Worm (Caenorhabditis elegans) whole organism, late embryonic: ENCODE data around the gene ubc-6.
A peak's percentile ranks its signal among the peaks of the same experiment; 100 is the strongest.

Source experiments
- F13H6.1 ChIP-seq: sonication (generic microtip); optimal IDR thresholded peaks from 2 replicates; lab custom pipeline; 2016; ENCODE audit warnings: missing genetic modification characterization, missing compliant biosample characterization
- K09A11.1 ChIP-seq: sonication (generic microtip); optimal IDR thresholded peaks from 2 replicates; lab custom pipeline; 2017; ENCODE audit warnings: antibody characterized with exemption, mild to moderate bottlenecking, missing genetic modification characterization, missing compliant biosample characterization; ENCODE audit not compliant: insufficient read depth
- Y22D7AL.16 ChIP-seq: sonication (generic microtip); optimal IDR thresholded peaks from 2 replicates; lab custom pipeline; 2016; ENCODE audit warnings: missing genetic modification characterization, missing compliant biosample characterization
- ama-1 ChIP-seq: fragments of 150-350 bp; optimal IDR thresholded peaks from 2 replicates; lab custom pipeline; 2014
- ceh-14 ChIP-seq: sonication (generic microtip); optimal IDR thresholded peaks from 2 replicates; lab custom pipeline; 2016; ENCODE audit warnings: missing genotype, missing genetic modification characterization, missing compliant biosample characterization
- ceh-2 ChIP-seq: sonication (generic microtip); optimal IDR thresholded peaks from 2 replicates; lab custom pipeline; 2016; ENCODE audit warnings: missing genotype, missing genetic modification characterization, missing compliant biosample characterization
- ceh-30 ChIP-seq: fragments of 150-350 bp; optimal IDR thresholded peaks from 2 replicates; lab custom pipeline; 2014; ENCODE audit warnings: missing biosample characterization, missing genetic modification characterization
- ceh-31 ChIP-seq: sonication (generic microtip); optimal IDR thresholded peaks from 2 replicates; lab custom pipeline; 2016; ENCODE audit warnings: missing genetic modification characterization, missing compliant biosample characterization
- ceh-34 ChIP-seq: sonication (generic microtip); optimal IDR thresholded peaks from 2 replicates; lab custom pipeline; 2016; ENCODE audit warnings: mild to moderate bottlenecking, missing genetic modification characterization, missing compliant biosample characterization
- ceh-45 ChIP-seq: fragments of 200-800 bp; sonication (Bioruptor generic); IDR thresholded peaks from 2 replicates; pipeline ENCODE4 v1.3.6; 2022; ENCODE audit warnings: missing genetic modification reagents, missing genetic modification characterization, missing compliant biosample characterization
- ceh-48 ChIP-seq: sonication (generic microtip); optimal IDR thresholded peaks from 2 replicates; lab custom pipeline; 2016; ENCODE audit warnings: missing genetic modification characterization, inconsistent platforms, missing compliant biosample characterization
- ceh-6 ChIP-seq: fragments of 200-800 bp; sonication (Bioruptor generic); optimal IDR thresholded peaks from 2 replicates; lab custom pipeline; 2018; ENCODE audit warnings: mild to moderate bottlenecking, missing genetic modification characterization, missing compliant biosample characterization
- che-1 ChIP-seq: sonication (generic microtip); optimal IDR thresholded peaks from 2 replicates; lab custom pipeline; 2016; ENCODE audit warnings: mild to moderate bottlenecking, missing genetic modification characterization, missing compliant biosample characterization
- ets-4 ChIP-seq: sonication (generic microtip); optimal IDR thresholded peaks from 2 replicates; lab custom pipeline; 2016; ENCODE audit warnings: missing genetic modification characterization, missing compliant biosample characterization
- fkh-6 ChIP-seq: sonication (generic microtip); optimal IDR thresholded peaks from 2 replicates; lab custom pipeline; 2016; ENCODE audit warnings: missing genetic modification characterization, missing compliant biosample characterization
- gmeb-2 ChIP-seq: sonication (generic microtip); optimal IDR thresholded peaks from 2 replicates; lab custom pipeline; 2016; ENCODE audit warnings: missing genetic modification characterization, inconsistent platforms, missing compliant biosample characterization
- hlh-15 ChIP-seq: sonication (generic microtip); optimal IDR thresholded peaks from 2 replicates; lab custom pipeline; 2016; ENCODE audit warnings: missing genetic modification characterization, missing compliant biosample characterization
- hlh-30 ChIP-seq: sonication (generic microtip); optimal IDR thresholded peaks from 2 replicates; lab custom pipeline; 2017; ENCODE audit warnings: antibody characterized with exemption, missing genetic modification characterization, missing compliant biosample characterization; ENCODE audit not compliant: insufficient read depth
- hlh-6 ChIP-seq: sonication (generic microtip); optimal IDR thresholded peaks from 2 replicates; lab custom pipeline; 2016; ENCODE audit warnings: missing genotype, missing genetic modification characterization, missing compliant biosample characterization
- madf-2 ChIP-seq: sonication (generic microtip); optimal IDR thresholded peaks from 2 replicates; lab custom pipeline; 2017; ENCODE audit warnings: missing genetic modification characterization, missing compliant biosample characterization
- npax-4 ChIP-seq: sonication (generic microtip); optimal IDR thresholded peaks from 2 replicates; lab custom pipeline; 2016; ENCODE audit warnings: missing genetic modification characterization, missing compliant biosample characterization
- odd-2 ChIP-seq: sonication (generic microtip); optimal IDR thresholded peaks from 2 replicates; lab custom pipeline; 2017; ENCODE audit warnings: antibody characterized with exemption, mild to moderate bottlenecking, missing genetic modification characterization, missing compliant biosample characterization
- pag-3 ChIP-seq: sonication (generic microtip); optimal IDR thresholded peaks from 2 replicates; lab custom pipeline; 2016; ENCODE audit warnings: missing compliant biosample characterization, missing genetic modification characterization, borderline replicate concordance
- pax-1 ChIP-seq: fragments of 150-350 bp; optimal IDR thresholded peaks from 2 replicates; lab custom pipeline; 2014; ENCODE audit warnings: missing biosample characterization, missing genetic modification characterization
- pha-2 ChIP-seq: sonication (generic microtip); optimal IDR thresholded peaks from 2 replicates; lab custom pipeline; 2017; ENCODE audit warnings: mild to moderate bottlenecking, missing genetic modification characterization, missing compliant biosample characterization
- pha-4 ChIP-seq: fragments of 150-350 bp; optimal IDR thresholded peaks from 2 replicates; lab custom pipeline; 2018; ENCODE audit warnings: missing biosample characterization, missing genetic modification reagents, missing genetic modification characterization
- ref-2 ChIP-seq: sonication (generic microtip); optimal IDR thresholded peaks from 2 replicates; lab custom pipeline; 2016; ENCODE audit warnings: missing genetic modification characterization, missing compliant biosample characterization
- sdc-2 ChIP-seq: sonication (generic microtip); optimal IDR thresholded peaks from 2 replicates; lab custom pipeline; 2016; ENCODE audit warnings: missing genotype, missing genetic modification characterization, missing compliant biosample characterization
- sox-2 ChIP-seq: fragments of 200-800 bp; sonication (Bioruptor generic); IDR thresholded peaks from 2 replicates; pipeline ENCODE4 v1.3.6; 2022; ENCODE audit warnings: missing genetic modification reagents, missing genetic modification characterization, missing compliant biosample characterization
- sox-4 ChIP-seq: sonication (generic microtip); optimal IDR thresholded peaks from 2 replicates; lab custom pipeline; 2017; ENCODE audit warnings: mild to moderate bottlenecking, missing genetic modification characterization, inconsistent platforms, missing compliant biosample characterization
- syd-9 ChIP-seq: sonication (generic microtip); optimal IDR thresholded peaks from 2 replicates; lab custom pipeline; 2016; ENCODE audit warnings: mild to moderate bottlenecking, missing genetic modification characterization, moderate library complexity, missing compliant biosample characterization
- tbx-7 ChIP-seq: sonication (generic microtip); optimal IDR thresholded peaks from 2 replicates; lab custom pipeline; 2016; ENCODE audit warnings: missing genotype, missing genetic modification characterization, missing compliant biosample characterization
- unc-42 ChIP-seq: sonication (generic microtip); optimal IDR thresholded peaks from 2 replicates; lab custom pipeline; 2016; ENCODE audit warnings: missing genotype, missing genetic modification characterization, missing compliant biosample characterization
- unc-55 ChIP-seq: sonication (generic microtip); optimal IDR thresholded peaks from 2 replicates; lab custom pipeline; 2017; ENCODE audit warnings: missing biosample characterization, missing genetic modification reagents, missing genetic modification characterization
- unc-86 ChIP-seq: sonication (generic microtip); optimal IDR thresholded peaks from 2 replicates; lab custom pipeline; 2016; ENCODE audit warnings: missing genetic modification characterization, missing compliant biosample characterization
- zip-5 ChIP-seq: sonication (generic microtip); optimal IDR thresholded peaks from 2 replicates; lab custom pipeline; 2016; ENCODE audit warnings: missing genetic modification characterization, missing compliant biosample characterization
- ztf-16 ChIP-seq: sonication (generic microtip); optimal IDR thresholded peaks from 2 replicates; lab custom pipeline; 2017; ENCODE audit warnings: missing genetic modification characterization, missing compliant biosample characterization

The ubc-6 gene

DNA sequence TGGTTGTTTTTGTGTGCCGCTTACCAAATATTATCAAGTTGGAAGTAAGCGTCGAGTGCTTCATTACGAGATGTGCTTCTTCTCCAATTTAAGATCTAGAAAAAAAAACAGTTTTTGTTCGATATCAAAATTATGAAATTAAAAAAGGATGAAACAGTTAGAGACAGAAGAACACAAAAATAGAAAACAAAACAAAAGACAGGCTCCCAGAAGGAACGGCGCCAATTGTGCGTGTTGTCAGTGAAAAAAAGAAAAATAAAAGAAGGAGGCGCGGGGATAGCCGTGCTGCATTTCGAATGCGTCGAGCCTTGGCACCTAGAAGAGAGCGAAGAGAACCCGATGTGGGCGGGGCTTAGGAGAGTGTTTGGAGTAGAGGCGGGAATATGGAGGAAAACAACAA is 13.5 kb upstream of the ubc-6 start, which contains the start of gene sro-1:
Gene sro-1, minus strand, starts transcription at position 101 of the 400 bp plus-strand sequence.
- TF ChIP-seq sox-2 (GFP tag; lab: Robert Waterston, UW), result no peak
- no peak for TF ChIP-seq ceh-34 (tag; lab: Kevin White, UChicago)
- no peak for TF ChIP-seq ref-2
- no peak for TF ChIP-seq ceh-2 (tag; lab: Kevin White, UChicago)
- no peak for TF ChIP-seq unc-86 (tag; lab: Kevin White, UChicago)
- TF ChIP-seq pag-3 (tag; lab: Kevin White, UChicago), result no peak
- TF ChIP-seq npax-4 (tag; lab: Kevin White, UChicago), result no peak
- TF ChIP-seq ceh-48, result no peak
- no peak for TF ChIP-seq odd-2 (tag; lab: Kevin White, UChicago)

DNA sequence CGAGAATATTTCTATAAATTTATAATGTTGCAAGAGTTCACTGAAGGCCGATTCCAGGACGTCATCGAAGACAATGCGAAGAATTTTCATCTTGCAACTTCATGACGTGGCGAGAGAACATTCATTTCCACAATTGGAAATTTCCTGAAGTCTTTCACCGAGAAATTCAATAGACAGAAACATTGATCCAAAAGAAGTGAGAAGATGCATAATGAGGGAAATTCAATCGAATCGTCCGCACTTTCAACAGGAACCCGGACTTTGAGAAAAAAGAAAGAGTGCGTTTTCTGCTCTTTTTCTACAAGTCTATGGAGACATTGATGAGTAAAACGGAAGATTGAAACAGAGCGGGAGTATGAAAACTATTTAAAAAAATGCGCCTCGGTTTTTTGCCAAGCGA is 9.7 kb upstream of the ubc-6 start:
- no peak for TF ChIP-seq ama-1 (lab: Kevin White, UChicago)
- peak; percentile 64 for TF ChIP-seq unc-42 (tag; lab: Kevin White, UChicago)
- TF ChIP-seq ceh-14 (tag; lab: Kevin White, UChicago), result no peak
- no peak for TF ChIP-seq sox-2 (GFP tag; lab: Robert Waterston, UW)
- TF ChIP-seq, all 69 proteins: peak for 1

ce11 chrII:7483009-7483408 is 4.0 kb downstream of the ubc-6 start, which contains the start of gene cah-2:
TSS of gene cah-2 (minus strand) at chrII:7483109.
- TF ChIP-seq sox-4 (tag; lab: Kevin White, UChicago) (no peak), ets-4 (tag; lab: Kevin White, UChicago) (no peak), ceh-48 (no peak), ztf-16 (tag; lab: Kevin White, UChicago) (no peak), madf-2 (no peak), syd-9 (tag; lab: Kevin White, UChicago) (no peak), fkh-6 (tag; lab: Kevin White, UChicago) (no peak), pha-2 (tag; lab: Kevin White, UChicago) (no peak), che-1 (no peak), pax-1 (tag; lab: Kevin White, UChicago) (no peak), pha-4 (tag; lab: Kevin White, UChicago) (no peak), ceh-45 (no peak), hlh-6 (no peak), ceh-31 (tag; lab: Kevin White, UChicago) (no peak), unc-55 (GFP tag; lab: Kevin White, UChicago) (no peak), zip-5 (tag; lab: Kevin White, UChicago) (no peak), ref-2 (no peak)

- TF ChIP-seq ets-4 (tag; lab: Kevin White, UChicago) (no peak), K09A11.1 (tag; lab: Kevin White, UChicago) (no peak), ceh-14 (tag; lab: Kevin White, UChicago) (no peak), hlh-15 (tag; lab: Kevin White, UChicago) (no peak), unc-86 (tag; lab: Kevin White, UChicago) (no peak), hlh-30 (tag; lab: Kevin White, UChicago) (no peak)
Measured at ce11 chrII:7489605-7490004, 10.6 kb downstream of the ubc-6 start, which contains the start of gene D1022.9. TSS of gene D1022.9 (minus strand) at chrII:7489705.

DNA sequence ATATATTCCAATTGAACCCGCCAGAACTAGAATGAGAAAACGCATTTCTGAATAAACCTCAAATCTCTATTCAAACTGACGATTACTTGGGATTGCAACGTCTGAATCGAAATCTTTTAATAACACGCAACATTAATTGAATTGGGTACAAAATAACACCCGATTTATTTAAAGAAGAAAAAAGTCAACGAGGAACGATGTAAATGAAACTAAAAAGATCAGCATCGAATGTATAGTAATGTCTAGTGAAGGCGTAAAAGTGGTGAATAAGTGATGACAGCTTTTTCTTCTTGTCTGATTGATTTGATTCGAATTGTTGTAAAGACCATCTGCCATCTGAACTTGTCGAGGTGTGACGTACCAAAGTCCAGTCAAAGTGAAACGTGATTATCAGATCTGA is 14.6 kb downstream of the ubc-6 start, which contains the start of gene nas-23:
Gene nas-23, minus strand, starts transcription at position 101 of the 400 bp plus-strand sequence.
- TF ChIP-seq madf-2 (no peak), npax-4 (tag; lab: Kevin White, UChicago) (no peak), F13H6.1 (tag; lab: Kevin White, UChicago) (no peak), gmeb-2 (tag; lab: Kevin White, UChicago) (no peak), ceh-6 (GFP tag; lab: Kevin White, UChicago) (no peak), ceh-45 (no peak), sdc-2 (tag; lab: Kevin White, UChicago) (no peak), Y22D7AL.16 (no peak), pha-4 (tag; lab: Kevin White, UChicago) (no peak), ceh-30 (tag; lab: Kevin White, UChicago) (no peak), hlh-30 (tag; lab: Kevin White, UChicago) (no peak), ceh-14 (tag; lab: Kevin White, UChicago) (no peak), tbx-7 (tag; lab: Kevin White, UChicago) (no peak)
